Worm (Caenorhabditis elegans): ENCODE measurements around the gene Y82E9BL.12.

DNA sequence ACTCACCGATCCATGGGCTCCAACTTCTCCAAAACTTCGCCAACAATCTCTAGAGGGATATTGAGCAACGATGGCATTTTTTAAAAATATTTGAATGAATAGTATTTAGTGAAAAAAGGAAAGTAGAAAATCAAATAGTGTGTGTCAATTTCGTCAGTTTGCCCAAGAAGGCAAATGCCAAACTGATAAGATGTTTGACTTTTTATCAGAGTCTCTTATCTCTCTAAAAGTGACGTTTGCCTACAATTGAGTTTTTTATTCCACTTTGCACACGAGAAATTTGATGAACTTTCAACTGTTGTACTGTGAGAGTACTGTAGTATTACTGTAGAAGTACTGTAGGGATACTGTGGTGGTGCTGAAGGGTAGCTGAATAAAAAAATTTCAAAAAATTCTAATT, 14.6 kb downstream of the Y82E9BL.12 start:
- no peak for TF ChIP-seq dao-5 (tag; optimal IDR thresholded peaks at IDR 0.05)
- no peak for TF ChIP-seq him-1 (tag; optimal IDR thresholded peaks at IDR 0.05)
